Worm (Caenorhabditis elegans): Measurements from ENCODE around the gene T28B11.1.

The T28B11.1 gene

ce11 chrV:10719019-10719832 lies 13.0 kb downstream of the T28B11.1 start:
- TF ChIP-seq nhr-11 (tag; optimal IDR thresholded peaks at IDR 0.05), result no peak
- no peak for TF ChIP-seq nhr-237 (tag; optimal IDR thresholded peaks at IDR 0.05)
- TF ChIP-seq nhr-21 (tag; optimal IDR thresholded peaks at IDR 0.05), result no peak
- no peak for TF ChIP-seq zag-1 (tag; optimal IDR thresholded peaks at IDR 0.05)
- peak in 1 of 2 experiments; percentile 16 for TF ChIP-seq mdl-1 (tag; optimal IDR thresholded peaks at IDR 0.05)
- TF ChIP-seq blmp-1 (tag; optimal IDR thresholded peaks at IDR 0.05; ENCODE audit: insufficient read depth), result peak; percentile 53
- TF ChIP-seq mab-5 (tag; optimal IDR thresholded peaks at IDR 0.05), result peak; percentile 19
- no peak for TF ChIP-seq lin-39 (tag; optimal IDR thresholded peaks at IDR 0.05)
- peak; percentile 51 for TF ChIP-seq F13H6.1 (tag; optimal IDR thresholded peaks at IDR 0.05)
- TF ChIP-seq R02D3.7 (tag; optimal IDR thresholded peaks at IDR 0.05), result no peak
- TF ChIP-seq lin-13 (GFP tag; optimal IDR thresholded peaks at IDR 0.05), result no peak
- peak; percentile 35 for TF ChIP-seq C34F6.9 (tag; optimal IDR thresholded peaks at IDR 0.05)
- TF ChIP-seq mbf-1 (tag; optimal IDR thresholded peaks at IDR 0.05), result no peak
- no peak for TF ChIP-seq sem-4 (tag; optimal IDR thresholded peaks at IDR 0.05)
- TF ChIP-seq nhr-10 (tag; optimal IDR thresholded peaks at IDR 0.05), result no peak
- peak; percentile 47 for TF ChIP-seq unc-55 (GFP tag; optimal IDR thresholded peaks at IDR 0.05)
- TF ChIP-seq Y55F3AM.14 (GFP tag; optimal IDR thresholded peaks at IDR 0.05), result no peak
- peak; percentile 19 for TF ChIP-seq crh-2 (tag; optimal IDR thresholded peaks at IDR 0.05)
- TF ChIP-seq nhr-77 (tag; optimal IDR thresholded peaks at IDR 0.05), result no peak
- TF ChIP-seq ZK546.5 (tag; optimal IDR thresholded peaks at IDR 0.05), result no peak
- no peak for TF ChIP-seq ztf-4 (tag; optimal IDR thresholded peaks at IDR 0.05)
- no peak for TF ChIP-seq peb-1 (tag; optimal IDR thresholded peaks at IDR 0.05)
- TF ChIP-seq elt-1 (tag; optimal IDR thresholded peaks at IDR 0.05), result no peak
- peak; percentile 73 for TF ChIP-seq egl-27 (tag; optimal IDR thresholded peaks at IDR 0.05)
- TF ChIP-seq unc-39 (tag; optimal IDR thresholded peaks at IDR 0.05), result no peak
- no peak for TF ChIP-seq lsy-2 (tag; optimal IDR thresholded peaks at IDR 0.05)
- no peak for TF ChIP-seq nhr-6 (tag; optimal IDR thresholded peaks at IDR 0.05)
- no peak for TF ChIP-seq nhr-25 (tag; optimal IDR thresholded peaks at IDR 0.05)
- TF ChIP-seq nhr-129 (tag; optimal IDR thresholded peaks at IDR 0.05), result peak; percentile 64
- no peak for TF ChIP-seq nhr-12 (tag; optimal IDR thresholded peaks at IDR 0.05)
- peak; percentile 50 for TF ChIP-seq unc-62 (GFP tag; optimal IDR thresholded peaks at IDR 0.05)
- peak; percentile 32 for TF ChIP-seq fos-1 (tag; optimal IDR thresholded peaks at IDR 0.05)
- no peak for TF ChIP-seq ztf-11 (tag; optimal IDR thresholded peaks at IDR 0.05)
- TF ChIP-seq dmd-4 (tag; optimal IDR thresholded peaks at IDR 0.05), result no peak
- no peak for TF ChIP-seq ceh-16 (tag; optimal IDR thresholded peaks at IDR 0.05)
- no peak for TF ChIP-seq snpc-4 (tag; optimal IDR thresholded peaks at IDR 0.05)
- TF ChIP-seq ztf-1 (GFP tag; conservative IDR thresholded peaks at IDR 0.05), result no peak
- TF ChIP-seq nhr-23 (tag; optimal IDR thresholded peaks at IDR 0.05), result no peak
- no peak for TF ChIP-seq elt-3 (tag; optimal IDR thresholded peaks at IDR 0.05)
- peak; percentile 52 for TF ChIP-seq ama-1 (optimal IDR thresholded peaks at IDR 0.05)
- no peak for TF ChIP-seq aly-2 (tag; optimal IDR thresholded peaks at IDR 0.05)
- TF ChIP-seq sma-3 (GFP tag; optimal IDR thresholded peaks at IDR 0.05), result no peak
- TF ChIP-seq lin-11 (tag; optimal IDR thresholded peaks at IDR 0.05), result no peak
- no peak for TF ChIP-seq ceh-82 (tag; optimal IDR thresholded peaks at IDR 0.05)
- TF ChIP-seq sma-9 (GFP tag; optimal IDR thresholded peaks at IDR 0.05), result peak; percentile 54
- no peak for TF ChIP-seq sma-9 (tag; optimal IDR thresholded peaks at IDR 0.05)
- TF ChIP-seq skn-1 (tag; optimal IDR thresholded peaks at IDR 0.05), result no peak
- no peak for TF ChIP-seq alr-1 (tag; optimal IDR thresholded peaks at IDR 0.05)
- no peak for TF ChIP-seq gmeb-1 (tag; optimal IDR thresholded peaks at IDR 0.05)
